Worm (Caenorhabditis elegans) whole organism, L2 larva: ENCODE measurements around the gene ZC477.7.

Source experiments
- C34F6.9 ChIP-seq: fragments of 150-350 bp; optimal IDR thresholded peaks from 2 replicates; lab custom pipeline; 2014; ENCODE audit warnings: missing biosample characterization, missing genetic modification characterization
- F13H6.1 ChIP-seq: sonication (generic microtip); optimal IDR thresholded peaks from 2 replicates; lab custom pipeline; 2016; ENCODE audit warnings: missing genetic modification characterization, missing compliant biosample characterization
- alr-1 ChIP-seq: fragments of 150-350 bp; optimal IDR thresholded peaks from 2 replicates; lab custom pipeline; 2014; ENCODE audit warnings: missing biosample characterization, missing genetic modification characterization
- aly-2 ChIP-seq: fragments of 150-350 bp; optimal IDR thresholded peaks from 2 replicates; lab custom pipeline; 2014; ENCODE audit warnings: missing biosample characterization, missing genetic modification characterization
- ceh-16 ChIP-seq: fragments of 150-350 bp; optimal IDR thresholded peaks from 2 replicates; lab custom pipeline; 2014; ENCODE audit warnings: missing biosample characterization, missing genetic modification characterization
- ceh-82 ChIP-seq: fragments of 150-350 bp; optimal IDR thresholded peaks from 2 replicates; lab custom pipeline; 2014; ENCODE audit warnings: missing biosample characterization, missing genetic modification characterization
- crh-2 ChIP-seq: sonication (generic microtip); optimal IDR thresholded peaks from 2 replicates; lab custom pipeline; 2017; ENCODE audit warnings: missing biosample characterization, missing genetic modification characterization
- dmd-4 ChIP-seq: sonication (generic microtip); optimal IDR thresholded peaks from 2 replicates; lab custom pipeline; 2017; ENCODE audit warnings: missing biosample characterization, missing genetic modification characterization
- egl-27 ChIP-seq: sonication (generic microtip); optimal IDR thresholded peaks from 3 replicates; lab custom pipeline; 2017; ENCODE audit warnings: missing biosample characterization, missing genetic modification reagents, missing genetic modification characterization
- fos-1 ChIP-seq: fragments of 150-350 bp; optimal IDR thresholded peaks from 2 replicates; lab custom pipeline; 2014; ENCODE audit warnings: missing biosample characterization, missing genetic modification characterization
- gmeb-1 ChIP-seq: fragments of 150-350 bp; optimal IDR thresholded peaks from 2 replicates; lab custom pipeline; 2014; ENCODE audit warnings: missing biosample characterization, missing genetic modification characterization
- lin-11 ChIP-seq: fragments of 150-350 bp; sonication (generic microtip); optimal IDR thresholded peaks from 2 replicates; lab custom pipeline; 2014; ENCODE audit warnings: missing biosample characterization, missing genetic modification characterization, inconsistent platforms, mixed read lengths
- lin-13 ChIP-seq: fragments of 150-350 bp; optimal IDR thresholded peaks from 2 replicates; lab custom pipeline; 2014; ENCODE audit warnings: missing biosample characterization, missing genetic modification reagents, missing genetic modification characterization
- lsy-2 ChIP-seq, 2 experiments: fragments of 150-350 bp in 1 of 2; sonication (generic microtip) in 1 of 2; optimal IDR thresholded peaks; 2 replicates each; lab custom pipeline; 2014 to 2017; ENCODE audit warnings: missing biosample characterization in 2 of 2, missing genetic modification characterization in 2 of 2
- mbf-1 ChIP-seq: sonication (generic microtip); optimal IDR thresholded peaks from 2 replicates; lab custom pipeline; 2017; ENCODE audit warnings: missing biosample characterization, missing genetic modification characterization
- mdl-1 ChIP-seq, 2 experiments: fragments of 150-350 bp in 1 of 2; sonication (generic microtip) in 1 of 2; optimal IDR thresholded peaks; 2 replicates each; lab custom pipeline; 2017; ENCODE audit warnings: missing biosample characterization in 2 of 2, missing genetic modification characterization in 2 of 2
- nhr-10 ChIP-seq: sonication (generic microtip); optimal IDR thresholded peaks from 2 replicates; lab custom pipeline; 2017; ENCODE audit warnings: missing biosample characterization, missing genetic modification characterization
- nhr-11 ChIP-seq: fragments of 150-350 bp; optimal IDR thresholded peaks from 2 replicates; lab custom pipeline; 2014; ENCODE audit warnings: missing biosample characterization, missing genetic modification characterization
- nhr-129 ChIP-seq: fragments of 150-350 bp; optimal IDR thresholded peaks from 2 replicates; lab custom pipeline; 2014; ENCODE audit warnings: missing biosample characterization, missing genetic modification characterization
- nhr-21 ChIP-seq: fragments of 150-350 bp; optimal IDR thresholded peaks from 2 replicates; lab custom pipeline; 2014; ENCODE audit warnings: missing biosample characterization, missing genetic modification characterization
- nhr-23 ChIP-seq: fragments of 150-350 bp; optimal IDR thresholded peaks from 2 replicates; lab custom pipeline; 2014; ENCODE audit warnings: missing biosample characterization, missing genetic modification reagents, missing genetic modification characterization
- nhr-237 ChIP-seq: fragments of 150-350 bp; optimal IDR thresholded peaks from 2 replicates; lab custom pipeline; 2014; ENCODE audit warnings: missing biosample characterization, missing genetic modification characterization
- nhr-6 ChIP-seq: fragments of 150-350 bp; optimal IDR thresholded peaks from 2 replicates; lab custom pipeline; 2014; ENCODE audit warnings: missing biosample characterization, missing genetic modification characterization
- peb-1 ChIP-seq: fragments of 150-350 bp; optimal IDR thresholded peaks from 2 replicates; lab custom pipeline; 2014; ENCODE audit warnings: missing biosample characterization, missing genetic modification characterization
- sem-4 ChIP-seq: fragments of 150-350 bp; optimal IDR thresholded peaks from 2 replicates; lab custom pipeline; 2014; ENCODE audit warnings: missing biosample characterization, missing genetic modification reagents, missing genetic modification characterization
- skn-1 ChIP-seq: sonication (generic microtip); optimal IDR thresholded peaks from 2 replicates; lab custom pipeline; 2017; ENCODE audit warnings: missing biosample characterization, missing genetic modification characterization
- sma-3 ChIP-seq: sonication (generic microtip); optimal IDR thresholded peaks from 2 replicates; lab custom pipeline; 2016; ENCODE audit warnings: missing genetic modification reagents, missing genetic modification characterization, missing compliant biosample characterization
- sma-9 ChIP-seq, 2 experiments: fragments of 150-350 bp in 1 of 2; sonication (generic microtip) in 1 of 2; optimal IDR thresholded peaks; 2 replicates each; lab custom pipeline; 2014 to 2016; ENCODE audit warnings: missing genetic modification characterization in 2 of 2, mild to moderate bottlenecking in 1 of 2, missing biosample characterization in 1 of 2, missing compliant biosample characterization in 1 of 2, missing genetic modification reagents in 1 of 2, moderate library complexity in 1 of 2
- snpc-4 ChIP-seq: fragments of 150-350 bp; optimal IDR thresholded peaks from 2 replicates; lab custom pipeline; 2014; ENCODE audit warnings: missing biosample characterization, missing genetic modification characterization
- unc-39 ChIP-seq: fragments of 150-350 bp; optimal IDR thresholded peaks from 2 replicates; lab custom pipeline; 2014; ENCODE audit warnings: missing biosample characterization, missing genetic modification characterization
- unc-55 ChIP-seq: fragments of 150-350 bp; sonication (generic microtip); optimal IDR thresholded peaks from 3 replicates; lab custom pipeline; 2014; ENCODE audit warnings: missing biosample characterization, missing genetic modification reagents, missing genetic modification characterization
- zag-1 ChIP-seq: fragments of 150-350 bp; optimal IDR thresholded peaks from 2 replicates; lab custom pipeline; 2014; ENCODE audit warnings: missing biosample characterization, missing genetic modification characterization
- ztf-1 ChIP-seq: fragments of 200-800 bp; sonication (Bioruptor generic); conservative IDR thresholded peaks from 2 replicates; pipeline ENCODE4 v1.3.6; 2022; ENCODE audit warnings: missing genetic modification characterization, missing compliant biosample characterization

ZC477.7 gene

DNA sequence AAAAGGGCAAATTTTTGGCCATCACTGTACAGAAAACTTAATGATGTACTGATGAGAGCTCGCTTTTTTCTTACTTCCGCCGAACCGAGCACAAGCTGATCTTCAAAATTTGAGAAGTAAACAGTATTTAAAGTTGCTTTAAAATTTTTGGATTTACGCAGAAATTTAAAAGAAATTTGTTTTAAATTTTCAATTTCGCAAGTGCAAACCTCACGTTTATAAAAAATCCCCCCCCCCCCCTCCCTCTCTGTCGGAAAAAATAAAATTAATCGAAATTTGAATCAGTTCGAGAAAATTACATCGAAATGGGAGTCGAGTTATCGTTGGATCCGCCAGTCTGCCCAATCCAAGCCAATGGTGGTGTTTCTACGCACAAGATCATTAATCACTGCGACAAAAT is 42.1 kb upstream of the ZC477.7 start, which contains the start of gene C34D4.3:
C34D4.3 (plus strand) TSS at position 301 of the 400 bp plus-strand sequence.
- TF ChIP-seq alr-1 (no peak), mbf-1 (tag; lab: Kevin White, UChicago) (no peak), nhr-21 (no peak)

DNA sequence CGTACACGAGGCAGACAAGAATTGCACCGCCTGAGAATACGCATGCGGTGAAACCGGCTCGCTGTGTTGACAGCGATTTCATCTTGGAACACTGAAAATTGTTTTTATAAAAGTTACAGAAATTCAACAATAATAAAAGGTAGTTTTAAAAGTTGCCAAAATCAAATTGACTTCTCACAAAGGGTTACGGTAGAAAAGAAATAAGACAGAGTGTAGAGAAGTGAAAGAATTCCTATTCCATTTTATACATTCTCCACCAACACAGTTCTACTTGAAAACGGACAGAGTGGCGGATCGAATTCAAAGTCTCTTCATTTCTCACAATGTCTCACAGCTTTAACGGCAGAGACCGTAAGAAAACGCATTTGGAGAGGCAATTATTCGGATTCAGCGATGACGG is 41.2 kb upstream of the ZC477.7 start, which contains the start of gene col-113:
col-113 (minus strand) TSS at position 101 of the 400 bp plus-strand sequence.
- TF ChIP-seq skn-1 (tag; lab: Kevin White, UChicago) (no peak), ztf-1 (GFP tag; lab: Robert Waterston, UW) (no peak)
- TF ChIP-seq, all 48 proteins: peak for 0

DNA sequence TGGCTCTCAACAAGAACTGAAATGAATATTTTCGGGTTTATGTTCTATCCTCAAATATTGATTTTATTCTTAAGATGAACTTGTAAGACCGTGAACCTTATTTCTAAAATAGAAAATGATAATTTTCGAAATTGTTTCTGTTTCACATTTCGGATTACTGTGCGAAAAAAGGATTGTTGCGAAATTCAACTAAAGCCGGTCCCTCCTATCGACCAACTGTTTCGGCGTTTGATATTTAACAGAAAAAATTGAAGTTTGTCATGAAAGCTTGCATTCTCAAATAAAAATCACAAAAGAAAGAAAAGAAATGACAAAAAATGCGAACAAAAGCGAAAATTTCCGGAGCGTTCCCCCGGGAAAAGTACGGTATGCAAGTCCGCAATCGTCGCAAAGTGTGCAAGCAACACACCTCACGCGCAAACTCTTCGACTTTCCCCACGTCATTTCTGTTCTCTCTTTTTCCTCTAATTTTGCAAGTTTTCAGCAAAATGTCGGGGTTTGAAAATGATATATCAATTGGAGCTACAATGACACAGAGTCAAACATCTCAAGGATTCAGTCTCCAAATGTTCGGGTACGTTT is 37.9 kb upstream of the ZC477.7 start, which contains the start of gene C34D4.4:
C34D4.4 (plus strand) TSS at position 342 of the 582 bp plus-strand sequence.
- TF ChIP-seq unc-55 (GFP tag; lab: Kevin White, UChicago) (peak; percentile 69), gmeb-1 (tag; lab: Kevin White, UChicago) (peak; percentile 28), C34F6.9 (tag; lab: Kevin White, UChicago) (peak; percentile 68), nhr-129 (tag; lab: Kevin White, UChicago) (peak; percentile 21), lsy-2 (tag; optimal IDR thresholded peaks at IDR 0.05; lab: Kevin White, UChicago) (peak; percentile 85 to 97), ceh-82 (tag; lab: Kevin White, UChicago) (no peak), crh-2 (tag; lab: Kevin White, UChicago) (peak; percentile 54), nhr-23 (tag; lab: Kevin White, UChicago) (no peak), sma-3 (GFP tag; lab: Kevin White, UChicago) (no peak)

DNA sequence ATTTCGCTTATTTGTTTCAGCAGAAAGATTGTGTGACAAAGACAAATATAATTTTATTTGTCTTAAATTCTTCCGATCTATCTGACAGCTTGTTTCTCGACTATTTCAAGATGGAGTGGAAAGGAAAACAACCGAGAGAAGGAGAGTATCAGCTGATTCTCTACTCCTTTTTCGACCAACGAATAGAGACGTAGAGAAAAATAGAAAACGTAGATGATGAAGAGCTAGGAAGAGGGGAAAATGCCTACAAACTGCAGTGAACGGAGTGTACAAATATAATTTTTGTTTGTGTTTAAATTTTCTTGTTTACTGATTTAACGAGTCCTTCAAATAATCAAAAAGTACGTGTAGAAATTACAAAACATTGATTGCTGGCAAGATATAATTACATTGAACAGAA is 36.5 kb upstream of the ZC477.7 start:
- TF ChIP-seq alr-1 (no peak), snpc-4 (tag; lab: Kevin White, UChicago) (no peak), crh-2 (tag; lab: Kevin White, UChicago) (peak; percentile 30), nhr-21 (no peak), sma-9 (GFP tag; optimal IDR thresholded peaks at IDR 0.05; lab: Kevin White, UChicago) (no peak), sma-9 (tag; optimal IDR thresholded peaks at IDR 0.05; lab: Kevin White, UChicago) (no peak), sma-3 (GFP tag; lab: Kevin White, UChicago) (no peak), lin-13 (GFP tag; lab: Kevin White, UChicago) (no peak), zag-1 (tag; lab: Kevin White, UChicago) (no peak), nhr-237 (tag; lab: Kevin White, UChicago) (no peak), nhr-6 (tag; lab: Kevin White, UChicago) (no peak), sem-4 (no peak), skn-1 (tag; lab: Kevin White, UChicago) (no peak), unc-55 (GFP tag; lab: Kevin White, UChicago) (peak; percentile 51), peb-1 (no peak), nhr-129 (tag; lab: Kevin White, UChicago) (peak; percentile 61), C34F6.9 (tag; lab: Kevin White, UChicago) (peak; percentile 56), lsy-2 (tag; optimal IDR thresholded peaks at IDR 0.05; lab: Kevin White, UChicago) (peak in 1 of 2 experiments; percentile 55), dmd-4 (tag; lab: Kevin White, UChicago) (no peak), fos-1 (peak; percentile 25), unc-39 (no peak), F13H6.1 (tag; lab: Kevin White, UChicago) (no peak), nhr-11 (tag; lab: Kevin White, UChicago) (no peak)

ce11 chrIV:7144670-7145257 is 33.5 kb upstream of the ZC477.7 start, which contains the start of gene hecd-1:
TSS of gene hecd-1 (minus strand) at chrIV:7144720.
- TF ChIP-seq crh-2 (tag; lab: Kevin White, UChicago) (peak; percentile 30), aly-2 (no peak), nhr-129 (tag; lab: Kevin White, UChicago) (peak; percentile 56)
- TF ChIP-seq, all 48 proteins: peak for 2

- TF ChIP-seq ceh-16 (tag; lab: Kevin White, UChicago) = no peak
- TF ChIP-seq nhr-11 (tag; lab: Kevin White, UChicago) = no peak
- no peak for TF ChIP-seq egl-27 (tag; lab: Kevin White, UChicago)
- no peak for TF ChIP-seq unc-39
- TF ChIP-seq nhr-10 (tag; lab: Kevin White, UChicago) = no peak
- TF ChIP-seq skn-1 (tag; lab: Kevin White, UChicago) = no peak
- TF ChIP-seq aly-2 = no peak
- TF ChIP-seq ztf-1 (GFP tag; lab: Robert Waterston, UW) = no peak
- TF ChIP-seq mdl-1 (tag; optimal IDR thresholded peaks at IDR 0.05; lab: Kevin White, UChicago) = no peak
- TF ChIP-seq crh-2 (tag; lab: Kevin White, UChicago) = no peak
- no peak for TF ChIP-seq nhr-237 (tag; lab: Kevin White, UChicago)
- no peak for TF ChIP-seq lin-11 (tag; lab: Kevin White, UChicago)
- no peak for TF ChIP-seq lsy-2 (tag; optimal IDR thresholded peaks at IDR 0.05; lab: Kevin White, UChicago)
Observed at ce11 chrIV:7139143-7139542, 27.9 kb upstream of the ZC477.7 start.
